Fruit fly (Drosophila melanogaster) whole organism, adult: ENCODE results near the gene CG6443.

Experiments used
- CG11617 ChIP-seq: fragments of 200-800 bp; sonication (Bioruptor generic); optimal IDR thresholded peaks from 2 replicates; lab custom pipeline; 2017; ENCODE audit warnings: mild to moderate bottlenecking, missing biosample characterization, missing genetic modification reagents, missing genetic modification characterization
- CG12768 ChIP-seq: fragments of 200-800 bp; sonication (Bioruptor generic); optimal IDR thresholded peaks from 2 replicates; lab custom pipeline; 2017; ENCODE audit warnings: missing biosample characterization, missing genetic modification characterization, mild to moderate bottlenecking, moderate library complexity, missing genetic modification reagents
- CG14711 ChIP-seq: fragments of 200-800 bp; sonication (Bioruptor generic); optimal IDR thresholded peaks from 2 replicates; lab custom pipeline; 2018; ENCODE audit warnings: missing biosample characterization, mild to moderate bottlenecking, missing genetic modification characterization, moderate library complexity
- CG1620 ChIP-seq: fragments of 200-800 bp; sonication (Bioruptor generic); optimal IDR thresholded peaks from 2 replicates; lab custom pipeline; 2016; ENCODE audit warnings: missing biosample characterization, missing genetic modification characterization
- CG33017 ChIP-seq: fragments of 200-800 bp; sonication (Bioruptor generic); optimal IDR thresholded peaks from 2 replicates; lab custom pipeline; 2018; ENCODE audit warnings: missing biosample characterization, mild to moderate bottlenecking, missing genetic modification characterization, moderate library complexity
- CG5204 ChIP-seq: fragments of 200-800 bp; sonication (Bioruptor generic); optimal IDR thresholded peaks from 2 replicates; lab custom pipeline; 2016; ENCODE audit warnings: missing biosample characterization, missing genetic modification characterization
- CG7045 ChIP-seq: fragments of 200-800 bp; sonication (Bioruptor generic); optimal IDR thresholded peaks from 2 replicates; lab custom pipeline; 2017; ENCODE audit warnings: missing biosample characterization, mild to moderate bottlenecking, missing genetic modification characterization
- CG7101 ChIP-seq: fragments of 200-800 bp; sonication (Bioruptor generic); optimal IDR thresholded peaks from 2 replicates; lab custom pipeline; 2018; ENCODE audit warnings: missing biosample characterization, mild to moderate bottlenecking, missing genetic modification characterization, moderate library complexity
- Clk ChIP-seq: fragments of 200-800 bp; sonication (Bioruptor generic); optimal IDR thresholded peaks from 2 replicates; lab custom pipeline; 2017; ENCODE audit warnings: missing biosample characterization, missing genetic modification characterization
- Crg-1 ChIP-seq: fragments of 200-800 bp; sonication (Bioruptor generic); optimal IDR thresholded peaks from 2 replicates; lab custom pipeline; 2016; ENCODE audit warnings: missing biosample characterization, missing genetic modification characterization
- Hr96 ChIP-seq: fragments of 200-800 bp; sonication (Bioruptor generic); optimal IDR thresholded peaks from 2 replicates; lab custom pipeline; 2016; ENCODE audit warnings: missing biosample characterization, missing genetic modification characterization
- Mnt ChIP-seq: fragments of 200-800 bp; sonication (Bioruptor generic); optimal IDR thresholded peaks from 2 replicates; lab custom pipeline; 2016; ENCODE audit warnings: missing biosample characterization, mild to moderate bottlenecking, missing genetic modification characterization
- bab1 ChIP-seq: fragments of 200-800 bp; sonication (Bioruptor generic); optimal IDR thresholded peaks from 3 replicates; lab custom pipeline; 2019; ENCODE audit warnings: missing biosample characterization, mild to moderate bottlenecking, missing genetic modification characterization, moderate library complexity
- cic ChIP-seq: fragments of 200-800 bp; sonication (Bioruptor generic); optimal IDR thresholded peaks from 2 replicates; lab custom pipeline; 2017; ENCODE audit warnings: missing biosample characterization, mild to moderate bottlenecking, missing genetic modification characterization, moderate library complexity
- cnc ChIP-seq, 2 experiments: fragments of >200 bp; optimal IDR thresholded peaks; 2 replicates each; lab custom pipeline; 2017
- kay ChIP-seq: fragments of 200-800 bp; sonication (Bioruptor generic); peaks from one replicate; lab custom pipeline; 2016; ENCODE audit warnings: missing biosample characterization, missing genetic modification characterization, borderline replicate concordance
- ovo ChIP-seq: fragments of 200-800 bp; sonication (Bioruptor generic); optimal IDR thresholded peaks from 2 replicates; lab custom pipeline; 2016; ENCODE audit warnings: missing biosample characterization, missing genetic modification characterization
- pad ChIP-seq: fragments of 200-800 bp; sonication (Bioruptor generic); optimal IDR thresholded peaks from 3 replicates; lab custom pipeline; 2017; ENCODE audit warnings: missing biosample characterization, missing genetic modification characterization, mild to moderate bottlenecking, moderate library complexity, missing genetic modification reagents
- tj ChIP-seq: fragments of 200-800 bp; sonication (Bioruptor generic); optimal IDR thresholded peaks from 3 replicates; lab custom pipeline; 2017; ENCODE audit warnings: missing biosample characterization, mild to moderate bottlenecking, missing genetic modification characterization, moderate library complexity
- toe ChIP-seq: fragments of 200-800 bp; sonication (Bioruptor generic); optimal IDR thresholded peaks from 2 replicates; lab custom pipeline; 2016; ENCODE audit warnings: missing biosample characterization, missing genetic modification characterization

The CG6443 gene

DNA sequence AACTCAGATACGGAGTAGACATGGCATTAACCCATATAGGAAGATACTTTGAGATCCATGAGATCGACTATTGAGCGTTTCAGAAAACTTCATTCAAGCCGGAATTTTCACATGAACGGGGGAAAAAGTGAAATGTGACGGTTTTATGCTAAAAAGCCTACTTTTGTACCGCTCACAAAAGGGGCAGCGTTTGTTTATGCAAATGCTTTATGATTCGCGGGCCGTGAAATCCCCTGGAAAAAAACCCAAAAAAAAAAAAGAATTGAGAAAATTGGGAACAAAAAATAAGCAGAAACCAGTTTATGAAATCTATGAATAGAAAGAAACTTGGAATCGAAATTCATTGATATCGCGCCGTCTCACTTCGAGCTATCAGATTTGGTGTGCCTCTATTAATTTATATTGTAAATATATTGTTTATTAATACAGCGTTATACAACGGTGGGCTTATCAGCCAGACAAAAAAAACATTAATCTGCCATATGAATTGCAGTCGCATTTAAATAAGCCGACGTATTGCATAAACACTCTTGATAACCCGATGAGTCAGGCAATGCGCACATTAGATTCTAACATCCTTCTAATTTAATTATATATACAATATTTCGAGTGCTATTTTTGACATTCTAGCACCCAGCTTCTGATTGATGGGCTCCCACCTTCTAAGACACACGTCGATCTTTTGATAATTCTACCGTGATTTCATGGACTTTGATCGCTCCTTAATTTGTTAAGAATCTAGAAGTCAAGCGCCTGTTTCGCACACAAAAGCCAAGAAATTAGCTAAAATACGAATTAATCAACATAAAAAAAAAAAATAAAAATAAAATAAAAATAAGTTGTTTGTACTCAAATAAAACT lies 21.1 kb downstream of the CG6443 start:
- TF ChIP-seq toe (GFP tag; lab: Kevin White, UChicago) (no peak), kay (GFP tag; lab: Kevin White, UChicago) (peak; percentile 79), CG5204 (GFP tag; lab: Kevin White, UChicago) (no peak), Clk (GFP tag; lab: Kevin White, UChicago) (no peak), Hr96 (no peak), CG7101 (tag; lab: Kevin White, UChicago) (no peak), CG33017 (no peak), tj (GFP tag; lab: Kevin White, UChicago) (no peak), CG11617 (GFP tag; lab: Kevin White, UChicago) (no peak), Mnt (GFP tag; lab: Kevin White, UChicago) (no peak), cic (peak; percentile 16), CG1620 (GFP tag; lab: Kevin White, UChicago) (no peak), bab1 (GFP tag; lab: Kevin White, UChicago) (no peak), CG14711 (tag; lab: Kevin White, UChicago) (no peak), pad (GFP tag; lab: Kevin White, UChicago) (no peak)

DNA sequence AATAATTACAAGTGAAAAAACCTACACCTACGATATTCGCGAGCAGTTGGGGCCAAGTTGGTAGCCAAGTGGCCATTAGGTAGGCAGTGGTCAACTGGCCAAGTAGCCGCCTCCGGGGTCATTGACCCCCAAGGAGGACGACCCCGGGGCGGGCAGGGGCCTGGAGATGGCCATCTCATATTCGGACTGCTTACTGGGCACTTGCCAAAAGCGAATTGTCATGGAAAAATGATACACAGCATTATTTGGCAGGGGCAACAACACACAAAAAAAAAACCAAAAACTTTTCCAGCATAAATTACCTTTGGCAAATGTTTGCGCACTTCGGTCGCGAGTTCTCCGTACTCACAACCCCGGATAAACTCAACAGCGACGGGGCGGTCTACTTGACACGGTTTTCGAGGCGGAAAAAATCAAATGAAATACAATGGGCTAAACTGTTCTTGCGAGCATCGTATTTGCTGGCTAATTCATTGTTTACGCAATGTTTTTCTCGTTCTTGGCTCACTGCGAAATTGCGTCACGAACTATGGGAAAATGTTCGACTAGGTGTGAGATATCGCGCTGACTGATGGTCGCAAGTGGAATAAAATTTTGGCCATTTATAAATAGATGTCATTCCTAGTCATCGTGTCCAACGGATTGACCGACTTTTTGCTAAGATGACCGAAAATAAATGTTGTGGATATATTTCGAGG lies 22.3 kb downstream of the CG6443 start:
- TF ChIP-seq CG7045 (GFP tag; lab: Kevin White, UChicago) (no peak), Clk (GFP tag; lab: Kevin White, UChicago) (no peak), tj (GFP tag; lab: Kevin White, UChicago) (peak; percentile 93), Hr96 (no peak), pad (GFP tag; lab: Kevin White, UChicago) (no peak), CG12768 (GFP tag; lab: Kevin White, UChicago) (no peak)

DNA sequence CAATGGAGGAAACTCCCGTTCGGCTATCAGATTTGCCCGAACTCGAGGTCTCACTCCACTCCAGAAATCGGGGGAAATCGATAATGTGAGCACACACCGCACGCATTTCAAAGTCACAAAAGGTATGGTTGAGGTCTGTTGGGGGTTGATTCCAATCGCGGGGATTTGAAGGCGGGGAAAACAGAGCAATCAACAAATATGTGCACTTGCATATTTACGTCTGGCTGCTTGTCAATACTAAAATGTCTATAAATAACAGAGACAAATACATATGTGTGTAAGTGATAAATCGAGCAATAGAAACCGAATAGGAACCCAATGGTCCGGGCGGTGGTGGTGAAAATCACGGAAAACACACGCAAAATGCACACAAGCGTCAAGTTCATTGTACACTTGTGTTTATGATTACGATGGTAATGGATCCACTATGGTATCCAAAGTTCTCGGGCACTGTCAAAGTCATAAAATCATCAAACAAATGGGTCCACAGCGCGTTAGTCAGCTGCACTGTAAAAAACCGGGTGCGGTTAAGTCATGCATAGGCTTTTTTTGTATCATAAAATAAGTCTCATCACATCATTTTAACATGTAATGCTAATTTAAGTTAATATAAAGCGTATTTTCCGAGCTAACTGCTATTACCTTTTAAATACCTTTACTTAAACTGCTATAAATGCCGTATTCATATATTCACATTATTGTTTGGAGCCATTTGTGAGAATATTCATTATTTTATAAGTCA lies 23.3 kb downstream of the CG6443 start:
- TF ChIP-seq CG7101 (tag; lab: Kevin White, UChicago) (peak; percentile 67), CG14711 (tag; lab: Kevin White, UChicago) (no peak), tj (GFP tag; lab: Kevin White, UChicago) (peak; percentile 31), Clk (GFP tag; lab: Kevin White, UChicago) (no peak), CG1620 (GFP tag; lab: Kevin White, UChicago) (peak; percentile 9), CG11617 (GFP tag; lab: Kevin White, UChicago) (no peak), pad (GFP tag; lab: Kevin White, UChicago) (peak; percentile 41), Mnt (GFP tag; lab: Kevin White, UChicago) (peak; percentile 26), kay (GFP tag; lab: Kevin White, UChicago) (peak; percentile 55), CG33017 (peak; percentile 47), cnc (optimal IDR thresholded peaks at IDR 0.05; lab: Kevin White, UChicago) (no peak), Hr96 (peak; percentile 48), CG12768 (GFP tag; lab: Kevin White, UChicago) (peak; percentile 35), CG7045 (GFP tag; lab: Kevin White, UChicago) (peak; percentile 19), CG5204 (GFP tag; lab: Kevin White, UChicago) (peak; percentile 39), ovo (GFP tag; lab: Kevin White, UChicago) (peak; percentile 59), cic (peak; percentile 13), Crg-1 (GFP tag; lab: Kevin White, UChicago) (peak; percentile 11), bab1 (GFP tag; lab: Kevin White, UChicago) (no peak), toe (GFP tag; lab: Kevin White, UChicago) (peak; percentile 34)

DNA sequence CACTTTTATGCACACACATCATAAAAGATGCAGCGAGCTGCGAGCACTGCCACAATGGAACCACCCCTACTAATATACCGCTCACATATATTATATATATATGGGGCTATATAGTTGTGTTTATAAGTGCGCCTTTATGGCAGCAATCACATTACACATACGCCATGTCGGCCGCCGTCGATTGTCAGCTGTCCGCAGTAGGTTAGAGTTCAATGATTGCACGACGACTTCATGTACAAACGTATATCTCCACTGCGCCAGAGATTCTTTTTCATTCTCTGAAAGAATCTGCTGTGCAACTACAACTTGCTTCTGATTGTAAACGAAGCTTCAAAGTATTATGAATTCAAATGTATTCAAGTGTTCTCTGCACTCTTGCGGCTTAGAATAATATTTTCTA lies 23.9 kb downstream of the CG6443 start:
- no peak for TF ChIP-seq CG12768 (GFP tag; lab: Kevin White, UChicago)
- TF ChIP-seq CG11617 (GFP tag; lab: Kevin White, UChicago) = no peak
- no peak for TF ChIP-seq CG1620 (GFP tag; lab: Kevin White, UChicago)
- peak; percentile 2 for TF ChIP-seq tj (GFP tag; lab: Kevin White, UChicago)
- TF ChIP-seq Clk (GFP tag; lab: Kevin White, UChicago) = no peak
- no peak for TF ChIP-seq cnc (optimal IDR thresholded peaks at IDR 0.05; lab: Kevin White, UChicago)
- no peak for TF ChIP-seq CG14711 (tag; lab: Kevin White, UChicago)
- TF ChIP-seq ovo (GFP tag; lab: Kevin White, UChicago) = no peak

DNA sequence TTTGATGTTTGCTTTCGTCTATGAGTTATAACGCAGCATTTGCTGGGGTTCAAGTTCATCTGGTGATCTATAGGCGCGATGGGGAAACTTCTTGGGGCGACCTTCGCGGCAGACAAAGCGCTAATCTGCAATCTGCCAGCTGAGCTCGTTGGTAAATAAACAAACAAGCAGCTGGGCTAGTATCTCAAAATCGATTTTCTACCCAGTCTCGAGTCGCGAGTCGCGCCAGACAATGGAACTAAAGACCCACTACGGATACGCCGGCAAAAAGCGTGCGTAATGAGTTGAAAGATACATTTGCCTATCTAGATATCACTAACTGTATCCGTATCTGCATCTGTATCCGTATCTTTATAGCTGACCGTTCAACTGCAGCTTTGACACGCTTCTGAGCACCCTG lies 24.8 kb downstream of the CG6443 start:
- TF ChIP-seq Mnt (GFP tag; lab: Kevin White, UChicago) = no peak
- TF ChIP-seq CG12768 (GFP tag; lab: Kevin White, UChicago) = no peak
- TF ChIP-seq Crg-1 (GFP tag; lab: Kevin White, UChicago) = no peak
- TF ChIP-seq kay (GFP tag; lab: Kevin White, UChicago) = no peak
- TF ChIP-seq pad (GFP tag; lab: Kevin White, UChicago) = no peak
- TF ChIP-seq toe (GFP tag; lab: Kevin White, UChicago) = no peak
- TF ChIP-seq CG7045 (GFP tag; lab: Kevin White, UChicago) = no peak
- no peak for TF ChIP-seq CG33017
- TF ChIP-seq CG14711 (tag; lab: Kevin White, UChicago) = no peak
- no peak for TF ChIP-seq Hr96
- TF ChIP-seq Clk (GFP tag; lab: Kevin White, UChicago) = no peak
- no peak for TF ChIP-seq CG11617 (GFP tag; lab: Kevin White, UChicago)
